Worm (Caenorhabditis elegans) whole organism, midembryonic: ENCODE measurements around the gene Y55B1AR.4.

ENCODE experiments used
- cog-1 ChIP-seq: sonication (generic microtip); optimal IDR thresholded peaks from 2 replicates; lab custom pipeline; 2016; ENCODE audit warnings: missing genetic modification characterization, missing compliant biosample characterization
- ref-1 ChIP-seq: fragments of 200-800 bp; sonication (Bioruptor generic); conservative IDR thresholded peaks from 2 replicates; pipeline ENCODE4 v1.3.6; 2022; ENCODE audit warnings: missing genetic modification reagents, missing genetic modification characterization, missing compliant biosample characterization
- tab-1 ChIP-seq: fragments of 200-800 bp; sonication (Bioruptor generic); IDR thresholded peaks from 2 replicates; pipeline ENCODE4 v1.3.6; 2022; ENCODE audit warnings: missing genetic modification characterization, missing compliant biosample characterization

- TF ChIP-seq ref-1 (no peak), tab-1 (GFP tag; lab: Robert Waterston, UW) (no peak), cog-1 (no peak)
These were observed 41.1 kb upstream of the Y55B1AR.4 start, which contains the start of gene orai-1 for ce11 chrIII:646454-646853.
